Worm (Caenorhabditis elegans) whole organism, early embryonic: Measurements from ENCODE around the gene nhr-196.
"Not testable (repeated sequence)": the region's sequence is repeated elsewhere in the genome, so short reads cannot be mapped to it uniquely, and the experiment has no call there.

Source experiments
- B0310.2 ChIP-seq: sonication (generic microtip); optimal IDR thresholded peaks from 2 replicates; lab custom pipeline; 2016; ENCODE audit warnings: mild to moderate bottlenecking, missing genetic modification characterization, missing compliant biosample characterization
- F13C5.2 ChIP-seq: sonication (generic microtip); optimal IDR thresholded peaks from 2 replicates; lab custom pipeline; 2017; ENCODE audit warnings: mild to moderate bottlenecking, missing genetic modification characterization, inconsistent platforms, missing compliant biosample characterization
- aly-1 ChIP-seq: sonication (generic microtip); optimal IDR thresholded peaks from 2 replicates; lab custom pipeline; 2016; ENCODE audit warnings: missing genetic modification characterization, missing compliant biosample characterization
- ama-1 ChIP-seq: fragments of 150-350 bp; optimal IDR thresholded peaks from 2 replicates; lab custom pipeline; 2014
- ceh-13 ChIP-seq: fragments of 200-800 bp; sonication (Bioruptor generic); optimal IDR thresholded peaks from 2 replicates; lab custom pipeline; 2018; ENCODE audit warnings: mild to moderate bottlenecking, missing genetic modification characterization, missing compliant biosample characterization
- ceh-36 ChIP-seq: sonication (generic microtip); optimal IDR thresholded peaks from 2 replicates; lab custom pipeline; 2016; ENCODE audit warnings: missing genetic modification characterization, inconsistent platforms, missing compliant biosample characterization
- ets-7 ChIP-seq: sonication (generic microtip); optimal IDR thresholded peaks from 2 replicates; lab custom pipeline; 2016; ENCODE audit warnings: missing genotype, missing genetic modification characterization, missing compliant biosample characterization
- flt-1 ChIP-seq: fragments of 200-800 bp; sonication (Bioruptor generic); IDR thresholded peaks from 2 replicates; pipeline ENCODE4 v1.3.6; 2022; ENCODE audit warnings: missing genetic modification characterization, missing compliant biosample characterization
- hmbx-1 ChIP-seq: sonication (generic microtip); optimal IDR thresholded peaks from 2 replicates; lab custom pipeline; 2016; ENCODE audit warnings: mild to moderate bottlenecking, missing genetic modification characterization, missing compliant biosample characterization
- hmg-4 ChIP-seq: fragments of 200-800 bp; sonication (Bioruptor generic); optimal IDR thresholded peaks from 2 replicates; lab custom pipeline; 2018; ENCODE audit warnings: mild to moderate bottlenecking, missing genetic modification characterization, missing compliant biosample characterization
- hnd-1 ChIP-seq: sonication (generic microtip); optimal IDR thresholded peaks from 2 replicates; lab custom pipeline; 2016; ENCODE audit warnings: missing genetic modification characterization, missing compliant biosample characterization
- pes-1 ChIP-seq: fragments of 200-800 bp; sonication (Bioruptor generic); IDR thresholded peaks from 2 replicates; pipeline ENCODE4 v1.3.6; 2022; ENCODE audit warnings: missing genetic modification reagents, missing genetic modification characterization, missing compliant biosample characterization
- scrt-1 ChIP-seq: fragments of 200-800 bp; sonication (Bioruptor generic); IDR thresholded peaks from 2 replicates; pipeline ENCODE4 v1.3.6; 2022; ENCODE audit warnings: missing genetic modification characterization, missing compliant biosample characterization
- sea-1 ChIP-seq: fragments of 200-800 bp; sonication (Bioruptor generic); conservative IDR thresholded peaks from 2 replicates; pipeline ENCODE4 v1.3.6; 2022; ENCODE audit warnings: missing genetic modification characterization, missing compliant biosample characterization
- tbx-11 ChIP-seq: fragments of 200-800 bp; sonication (Bioruptor generic); IDR thresholded peaks from 2 replicates; pipeline ENCODE4 v1.3.6; 2022; ENCODE audit warnings: missing genetic modification characterization, missing compliant biosample characterization
- tbx-37 ChIP-seq: fragments of 200-800 bp; sonication (Bioruptor generic); conservative IDR thresholded peaks from 2 replicates; pipeline ENCODE4 v1.3.6; 2022; ENCODE audit warnings: missing genetic modification reagents, missing genetic modification characterization, missing compliant biosample characterization
- tra-4 ChIP-seq: sonication (generic microtip); optimal IDR thresholded peaks from 2 replicates; lab custom pipeline; 2017; ENCODE audit warnings: missing genetic modification characterization, missing compliant biosample characterization

The nhr-196 gene

ce11 chrV:15685599-15685998 lies at the start of gene nhr-196:
Gene nhr-196 (plus strand): TSS chrV:15685716.
- TF ChIP-seq hmg-4 (GFP tag; lab: Kevin White, UChicago) (no peak), F13C5.2 (tag; lab: Kevin White, UChicago) (no peak), scrt-1 (GFP tag; lab: Robert Waterston, UW) (no peak), tbx-11 (GFP tag; lab: Robert Waterston, UW) (no peak), ceh-36 (tag; lab: Kevin White, UChicago) (no peak), aly-1 (tag; lab: Kevin White, UChicago) (no peak), flt-1 (GFP tag; lab: Robert Waterston, UW) (no peak), sea-1 (no peak), pes-1 (GFP tag; lab: Robert Waterston, UW) (no peak), hnd-1 (no peak), hmbx-1 (tag; lab: Kevin White, UChicago) (no peak), B0310.2 (tag; lab: Kevin White, UChicago) (no peak), ets-7 (tag; lab: Kevin White, UChicago) (no peak), ama-1 (lab: Kevin White, UChicago) (no peak), ceh-13 (no peak), tra-4 (no peak), tbx-37 (no peak)

- TF ChIP-seq aly-1 (tag; lab: Kevin White, UChicago) (no peak), F13C5.2 (tag; lab: Kevin White, UChicago) (no peak), sea-1 (no peak), ceh-13 (no peak), flt-1 (GFP tag; lab: Robert Waterston, UW) (no peak), tra-4 (no peak)
Observed at ce11 chrV:15638853-15639252, 46.7 kb upstream of the nhr-196 start, which contains the start of gene srz-44. Gene srz-44 (minus strand): TSS chrV:15638953.

ce11 chrV:15643192-15643591 lies 42.3 kb upstream of the nhr-196 start, which contains the start of gene C55A1.4:
Gene C55A1.4 (minus strand): TSS chrV:15643292.
- TF ChIP-seq pes-1 (GFP tag; lab: Robert Waterston, UW); flt-1 (GFP tag; lab: Robert Waterston, UW); hmbx-1 (tag; lab: Kevin White, UChicago): not testable (repeated sequence)

ce11 chrV:15644575-15644974 lies 40.9 kb upstream of the nhr-196 start, which contains the start of gene str-23:
Gene str-23 (plus strand): TSS chrV:15644875.
- TF ChIP-seq hnd-1 (no peak), scrt-1 (GFP tag; lab: Robert Waterston, UW) (no peak)

ce11 chrV:15647536-15648085 lies 37.9 kb upstream of the nhr-196 start, which contains the start of the genes C55A1.7 and C55A1.6:
Gene C55A1.7 (minus strand): TSS chrV:15647636.
Gene C55A1.6 (plus strand): TSS chrV:15648035.
- not testable (repeated sequence) for TF ChIP-seq ceh-13; hmbx-1 (tag; lab: Kevin White, UChicago); ceh-36 (tag; lab: Kevin White, UChicago)

- no peak for TF ChIP-seq hmbx-1 (tag; lab: Kevin White, UChicago)
- TF ChIP-seq scrt-1 (GFP tag; lab: Robert Waterston, UW), result no peak
- no peak for TF ChIP-seq pes-1 (GFP tag; lab: Robert Waterston, UW)
- TF ChIP-seq B0310.2 (tag; lab: Kevin White, UChicago), result no peak
- TF ChIP-seq tbx-11 (GFP tag; lab: Robert Waterston, UW), result no peak
- no peak for TF ChIP-seq hnd-1
- TF ChIP-seq sea-1, result no peak
- no peak for TF ChIP-seq hmg-4 (GFP tag; lab: Kevin White, UChicago)
- TF ChIP-seq ets-7 (tag; lab: Kevin White, UChicago), result no peak
- no peak for TF ChIP-seq ceh-36 (tag; lab: Kevin White, UChicago)
- no peak for TF ChIP-seq tbx-37
- TF ChIP-seq flt-1 (GFP tag; lab: Robert Waterston, UW), result no peak
- TF ChIP-seq ama-1 (lab: Kevin White, UChicago), result no peak
- no peak for TF ChIP-seq ceh-13
- TF ChIP-seq tra-4, result no peak
- TF ChIP-seq aly-1 (tag; lab: Kevin White, UChicago), result no peak
- no peak for TF ChIP-seq F13C5.2 (tag; lab: Kevin White, UChicago)
Observed at ce11 chrV:15650167-15650566, 35.3 kb upstream of the nhr-196 start, which contains the start of gene sru-42. Gene sru-42 (plus strand): TSS chrV:15650467.

- TF ChIP-seq tbx-37, result no peak
- no peak for TF ChIP-seq ceh-36 (tag; lab: Kevin White, UChicago)
Observed at ce11 chrV:15652147-15652546, 33.4 kb upstream of the nhr-196 start.

- TF ChIP-seq flt-1 (GFP tag; lab: Robert Waterston, UW) (no peak), scrt-1 (GFP tag; lab: Robert Waterston, UW) (no peak), ceh-36 (tag; lab: Kevin White, UChicago) (no peak), tbx-11 (GFP tag; lab: Robert Waterston, UW) (no peak), F13C5.2 (tag; lab: Kevin White, UChicago) (no peak), aly-1 (tag; lab: Kevin White, UChicago) (no peak), pes-1 (GFP tag; lab: Robert Waterston, UW) (no peak), tbx-37 (no peak), ama-1 (lab: Kevin White, UChicago) (no peak), ceh-13 (no peak), ets-7 (tag; lab: Kevin White, UChicago) (no peak), tra-4 (no peak), sea-1 (no peak), hmg-4 (GFP tag; lab: Kevin White, UChicago) (no peak), B0310.2 (tag; lab: Kevin White, UChicago) (no peak)
Observed at ce11 chrV:15654124-15654523, 31.4 kb upstream of the nhr-196 start, which contains the start of gene F53E4.2. Gene F53E4.2 (plus strand): TSS chrV:15654424.
